Fruit fly (Drosophila melanogaster) whole organism, embryonic: ENCODE results near the gene tex.

Experiments used
- Abd-B ChIP-seq: fragments of 200-800 bp; sonication (Bioruptor generic); optimal IDR thresholded peaks from 2 replicates; lab custom pipeline; 2018; ENCODE audit warnings: missing biosample characterization, mild to moderate bottlenecking, missing genetic modification characterization, moderate library complexity
- Bdp1 ChIP-seq: fragments of 200-800 bp; sonication (Bioruptor generic); optimal IDR thresholded peaks from 3 replicates; lab custom pipeline; 2016; ENCODE audit warnings: missing biosample characterization, missing genetic modification characterization
- CG10274 ChIP-seq: fragments of 200-800 bp; sonication (Bioruptor generic); optimal IDR thresholded peaks from 3 replicates; lab custom pipeline; 2017; ENCODE audit warnings: missing biosample characterization, mild to moderate bottlenecking, missing genetic modification characterization
- CG11560 ChIP-seq: fragments of 200-800 bp; sonication (Bioruptor generic); IDR thresholded peaks from 3 replicates; pipeline ENCODE4 v1.3.6; 2022; ENCODE audit warnings: missing biosample characterization, missing genetic modification characterization
- CG12155 ChIP-seq: fragments of 200-800 bp; sonication (Bioruptor generic); optimal IDR thresholded peaks from 3 replicates; lab custom pipeline; 2016; ENCODE audit warnings: missing biosample characterization, missing genetic modification characterization
- CG12744 ChIP-seq: fragments of 200-800 bp; sonication (Bioruptor generic); optimal IDR thresholded peaks from 2 replicates; lab custom pipeline; 2016; ENCODE audit warnings: missing biosample characterization, missing genetic modification characterization
- CG13296 ChIP-seq: fragments of 200-800 bp; sonication (Bioruptor generic); optimal IDR thresholded peaks from 3 replicates; lab custom pipeline; 2018; ENCODE audit warnings: missing biosample characterization, mild to moderate bottlenecking, missing genetic modification characterization
- CG14860 ChIP-seq: fragments of 200-800 bp; sonication (Bioruptor generic); IDR thresholded peaks from 3 replicates; pipeline ENCODE4 v1.3.6; 2022; ENCODE audit warnings: missing biosample characterization, missing genetic modification characterization; ENCODE audit not compliant: partially characterized antibody
- CG1529 ChIP-seq: fragments of 200-800 bp; sonication (Bioruptor generic); optimal IDR thresholded peaks from 3 replicates; lab custom pipeline; 2018; ENCODE audit warnings: missing biosample characterization, missing genetic modification characterization
- CG17328 ChIP-seq: fragments of 200-800 bp; sonication (Bioruptor generic); IDR thresholded peaks from 2 replicates; pipeline ENCODE4 v1.3.6; 2022; ENCODE audit warnings: missing biosample characterization, missing genetic modification characterization
- CG17829 ChIP-seq: fragments of 200-800 bp; optimal IDR thresholded peaks from 2 replicates; lab custom pipeline; 2019; ENCODE audit warnings: missing biosample characterization, mild to moderate bottlenecking, missing genetic modification characterization, moderate library complexity
- CG18619 ChIP-seq: fragments of 200-800 bp; sonication (Bioruptor generic); optimal IDR thresholded peaks from 3 replicates; lab custom pipeline; 2017; ENCODE audit warnings: missing biosample characterization, mild to moderate bottlenecking, missing genetic modification characterization
- CG3163 ChIP-seq: fragments of 200-800 bp; sonication (Bioruptor generic); optimal IDR thresholded peaks from 3 replicates; lab custom pipeline; 2016; ENCODE audit warnings: missing biosample characterization, missing genetic modification characterization
- CG3838 ChIP-seq: fragments of 200-800 bp; sonication (Bioruptor generic); optimal IDR thresholded peaks from 3 replicates; lab custom pipeline; 2016; ENCODE audit warnings: missing biosample characterization, missing genetic modification characterization
- CG42726 ChIP-seq: fragments of 200-800 bp; sonication (Bioruptor generic); IDR thresholded peaks from 2 replicates; pipeline ENCODE4 v1.3.6; 2022; ENCODE audit warnings: missing biosample characterization, missing genetic modification characterization; ENCODE audit not compliant: partially characterized antibody
- CG4282 ChIP-seq: fragments of 200-800 bp; sonication (Bioruptor generic); optimal IDR thresholded peaks from 2 replicates; lab custom pipeline; 2016; ENCODE audit warnings: missing biosample characterization, missing genetic modification characterization
- CG5245 ChIP-seq: fragments of 200-800 bp; sonication (Bioruptor generic); optimal IDR thresholded peaks from 3 replicates; lab custom pipeline; 2016; ENCODE audit warnings: missing biosample characterization, missing genetic modification characterization
- CG6854 ChIP-seq: fragments of 200-800 bp; sonication (Bioruptor generic); optimal IDR thresholded peaks from 3 replicates; lab custom pipeline; 2017; ENCODE audit warnings: missing biosample characterization, mild to moderate bottlenecking, missing genetic modification characterization
- CG7271 ChIP-seq: fragments of 200-800 bp; sonication (Bioruptor generic); optimal IDR thresholded peaks from 2 replicates; lab custom pipeline; 2018; ENCODE audit warnings: missing biosample characterization, mild to moderate bottlenecking, missing genetic modification characterization, moderate library complexity
- CG7372 ChIP-seq: fragments of 200-800 bp; sonication (Bioruptor generic); IDR thresholded peaks from 2 replicates; pipeline ENCODE4 v1.3.6; 2022; ENCODE audit warnings: missing biosample characterization, missing genetic modification characterization
- CG7839 ChIP-seq: fragments of 200-800 bp; sonication (Bioruptor generic); optimal IDR thresholded peaks from 3 replicates; lab custom pipeline; 2018; ENCODE audit warnings: missing biosample characterization, mild to moderate bottlenecking, missing genetic modification characterization, moderate library complexity
- CG8388 ChIP-seq: fragments of 200-800 bp; sonication (Bioruptor generic); optimal IDR thresholded peaks from 2 replicates; lab custom pipeline; 2019; ENCODE audit warnings: missing biosample characterization, mild to moderate bottlenecking, missing genetic modification characterization, moderate library complexity
- CG9609 ChIP-seq: fragments of 200-800 bp; sonication (Bioruptor generic); optimal IDR thresholded peaks from 3 replicates; lab custom pipeline; 2016; ENCODE audit warnings: missing biosample characterization, missing genetic modification characterization
- D19A ChIP-seq: fragments of 200-800 bp; optimal IDR thresholded peaks from 3 replicates; lab custom pipeline; 2019; ENCODE audit warnings: missing biosample characterization, mild to moderate bottlenecking, missing genetic modification characterization, moderate library complexity
- Dbx ChIP-seq: fragments of 200-800 bp; sonication (Bioruptor generic); IDR thresholded peaks from 3 replicates; pipeline ENCODE4 v1.3.6; 2022; ENCODE audit warnings: missing biosample characterization, missing genetic modification characterization
- Dip3 ChIP-seq: fragments of 200-800 bp; sonication (Bioruptor generic); optimal IDR thresholded peaks from 3 replicates; lab custom pipeline; 2016; ENCODE audit warnings: missing biosample characterization, missing genetic modification characterization
- Doc3 ChIP-seq: fragments of 200-800 bp; sonication (Bioruptor generic); IDR thresholded peaks from 3 replicates; pipeline ENCODE4 v1.3.6; 2022; ENCODE audit warnings: missing biosample characterization, missing genetic modification characterization; ENCODE audit not compliant: partially characterized antibody
- HmgD ChIP-seq: fragments of 200-800 bp; sonication (Bioruptor generic); optimal IDR thresholded peaks from 3 replicates; lab custom pipeline; 2016; ENCODE audit warnings: missing biosample characterization, missing genetic modification characterization
- Hr78 ChIP-seq, 2 experiments: fragments of 200-800 bp in 1 of 2; fragments of >200 bp in 1 of 2; sonication (Bioruptor generic) in 1 of 2; optimal IDR thresholded peaks; 2 replicates each; lab custom pipeline; 2017 to 2019; ENCODE audit warnings: missing biosample characterization in 2 of 2, missing genetic modification characterization in 2 of 2, mild to moderate bottlenecking in 1 of 2, moderate library complexity in 1 of 2
- MBD-R2 ChIP-seq: fragments of 200-800 bp; sonication (Bioruptor generic); IDR thresholded peaks from 2 replicates; pipeline ENCODE4 v1.3.6; 2022; ENCODE audit warnings: missing biosample characterization, missing genetic modification characterization
- PHDP ChIP-seq: fragments of 200-800 bp; sonication (Bioruptor generic); optimal IDR thresholded peaks from 3 replicates; lab custom pipeline; 2018; ENCODE audit warnings: missing biosample characterization, mild to moderate bottlenecking, missing genetic modification characterization, moderate library complexity
- Rx ChIP-seq: fragments of 200-800 bp; sonication (Bioruptor generic); IDR thresholded peaks from 2 replicates; pipeline ENCODE4 v1.3.6; 2022; ENCODE audit warnings: missing biosample characterization, missing genetic modification characterization
- Sin3A ChIP-seq: fragments of >200 bp; optimal IDR thresholded peaks from 2 replicates; lab custom pipeline; 2018
- Trl ChIP-seq, 3 experiments: fragments of >200 bp in 2 of 3; fragments of 200-800 bp in 1 of 3; sonication (Bioruptor generic) in 1 of 3; optimal IDR thresholded peaks; 2 replicates in 1 of 3; 3 replicates in 2 of 3; lab custom pipeline; 2016 to 2017; ENCODE audit warnings: missing biosample characterization in 1 of 3, missing genetic modification characterization in 1 of 3
- ab ChIP-seq: fragments of 200-800 bp; sonication (Bioruptor generic); optimal IDR thresholded peaks from 2 replicates; lab custom pipeline; 2016; ENCODE audit warnings: missing biosample characterization, missing genetic modification characterization
- bbx ChIP-seq: fragments of 200-800 bp; sonication (Bioruptor generic); IDR thresholded peaks from 2 replicates; pipeline ENCODE4 v1.3.6; 2022; ENCODE audit warnings: missing biosample characterization, missing genetic modification characterization; ENCODE audit not compliant: partially characterized antibody
- croc ChIP-seq: fragments of 200-800 bp; sonication (Bioruptor generic); conservative IDR thresholded peaks from 3 replicates; pipeline ENCODE4 v1.3.6; 2022; ENCODE audit warnings: missing biosample characterization, missing genetic modification characterization
- danr ChIP-seq: fragments of 200-800 bp; sonication (Bioruptor generic); IDR thresholded peaks from 2 replicates; pipeline ENCODE4 v1.3.6; 2022; ENCODE audit warnings: missing biosample characterization, missing genetic modification characterization
- dati ChIP-seq: fragments of 200-800 bp; sonication (Bioruptor generic); IDR thresholded peaks from 2 replicates; pipeline ENCODE4 v1.3.6; 2022; ENCODE audit warnings: missing biosample characterization, missing genetic modification characterization
- hb ChIP-seq: fragments of 200-800 bp; sonication (Bioruptor generic); IDR thresholded peaks from 3 replicates; pipeline ENCODE4 v1.3.6; 2022; ENCODE audit warnings: missing biosample characterization, missing genetic modification characterization; ENCODE audit not compliant: partially characterized antibody
- hth ChIP-seq: fragments of >200 bp; optimal IDR thresholded peaks from 2 replicates; lab custom pipeline; 2017; ENCODE audit warnings: inconsistent platforms
- knrl ChIP-seq: fragments of 200-800 bp; sonication (Bioruptor generic); IDR thresholded peaks from 3 replicates; pipeline ENCODE4 v1.3.6; 2022; ENCODE audit warnings: missing biosample characterization, missing genetic modification characterization; ENCODE audit not compliant: partially characterized antibody
- lola ChIP-seq, 3 experiments: fragments of >200 bp in 2 of 3; fragments of 200-800 bp in 1 of 3; sonication (Bioruptor generic) in 1 of 3; optimal IDR thresholded peaks; 2 replicates each; lab custom pipeline; 2017 to 2019; ENCODE audit warnings: missing biosample characterization in 3 of 3, missing genetic modification characterization in 3 of 3, mild to moderate bottlenecking in 1 of 3, moderate library complexity in 1 of 3
- pita ChIP-seq: fragments of 200-800 bp; sonication (Bioruptor generic); optimal IDR thresholded peaks from 2 replicates; lab custom pipeline; 2017; ENCODE audit warnings: missing biosample characterization, mild to moderate bottlenecking, missing genetic modification characterization
- ranshi ChIP-seq: fragments of 200-800 bp; sonication (Bioruptor generic); IDR thresholded peaks from 2 replicates; pipeline ENCODE4 v1.3.6; 2022; ENCODE audit warnings: missing biosample characterization, missing genetic modification characterization
- salm ChIP-seq: fragments of 200-800 bp; sonication (Bioruptor generic); optimal IDR thresholded peaks from 2 replicates; lab custom pipeline; 2018; ENCODE audit warnings: missing biosample characterization, mild to moderate bottlenecking, missing genetic modification characterization
- seq ChIP-seq: fragments of 200-800 bp; sonication (Bioruptor generic); IDR thresholded peaks from 2 replicates; pipeline ENCODE4 v1.3.6; 2022; ENCODE audit warnings: missing biosample characterization, missing genetic modification characterization
- sna ChIP-seq: fragments of 200-800 bp; sonication (Bioruptor generic); IDR thresholded peaks from 2 replicates; pipeline ENCODE4 v1.3.6; 2022; ENCODE audit warnings: missing biosample characterization, missing genetic modification characterization; ENCODE audit not compliant: partially characterized antibody
- sob ChIP-seq: fragments of 200-800 bp; sonication (Bioruptor generic); IDR thresholded peaks from 2 replicates; pipeline ENCODE4 v1.3.6; 2022; ENCODE audit warnings: missing biosample characterization, missing genetic modification characterization
- tin ChIP-seq: fragments of 200-800 bp; sonication (Bioruptor generic); optimal IDR thresholded peaks from 3 replicates; lab custom pipeline; 2016; ENCODE audit warnings: missing biosample characterization, missing genetic modification characterization
- tio ChIP-seq: fragments of 200-800 bp; sonication (Bioruptor generic); optimal IDR thresholded peaks from 2 replicates; lab custom pipeline; 2017; ENCODE audit warnings: missing biosample characterization, missing genetic modification characterization, inconsistent platforms

tex gene

DNA sequence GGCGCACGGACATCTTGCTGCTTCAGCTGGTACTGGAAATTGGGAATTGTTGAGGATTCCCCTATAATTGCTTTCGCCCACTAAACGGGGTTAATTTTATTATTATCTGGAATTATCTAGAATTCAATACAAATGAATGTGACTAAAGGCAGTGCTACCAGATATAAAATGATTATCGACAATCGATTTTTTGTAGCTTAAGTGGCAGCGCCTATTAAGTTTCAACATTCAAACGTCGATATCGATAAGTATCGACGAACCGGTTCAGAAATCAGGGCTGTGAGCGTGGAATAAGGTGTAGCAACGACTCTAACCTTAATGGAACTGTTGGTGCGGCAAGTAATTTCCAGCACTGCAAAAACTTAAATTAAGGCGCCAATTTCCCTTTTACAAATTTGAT, 3.3 kb downstream of the tex start, which contains the start of gene Sgt1 (continued):
- TF ChIP-seq Doc3 (GFP tag; lab: Robert Waterston, UW) (peak; percentile 68; the same call in 2 of the 3 replicates), Sin3A (lab: Kevin White, UChicago) (peak; percentile 67), bbx (GFP tag; lab: Robert Waterston, UW) (peak; percentile 92), CG4282 (GFP tag; lab: Kevin White, UChicago) (peak; percentile 14), CG11560 (tag; lab: Robert Waterston, UW) (peak; percentile 60; the same call in 2 of the 3 replicates), lola (GFP tag; optimal IDR thresholded peaks at IDR 0.05; lab: Kevin White, UChicago) (no peak), CG7839 (peak; percentile 33), ab (GFP tag; lab: Kevin White, UChicago) (peak; percentile 10), CG12744 (GFP tag; lab: Kevin White, UChicago) (peak; percentile 11), hb (GFP tag; lab: Robert Waterston, UW) (peak; percentile 80), sob (GFP tag; lab: Robert Waterston, UW) (peak; percentile 68), CG13296 (GFP tag; lab: Kevin White, UChicago) (no peak), CG7372 (GFP tag; lab: Robert Waterston, UW) (no peak), HmgD (GFP tag; lab: Kevin White, UChicago) (peak; percentile 81), tio (GFP tag; lab: Kevin White, UChicago) (no peak), Abd-B (GFP tag; lab: Kevin White, UChicago) (no peak), Hr78 (GFP tag; optimal IDR thresholded peaks at IDR 0.05; lab: Kevin White, UChicago) (no peak), Trl (optimal IDR thresholded peaks at IDR 0.05; lab: Kevin White, UChicago) (no peak), Trl (GFP tag; optimal IDR thresholded peaks at IDR 0.05; lab: Kevin White, UChicago) (peak; percentile 63), CG8388 (GFP tag; lab: Kevin White, UChicago) (no peak), Bdp1 (GFP tag; lab: Kevin White, UChicago) (no peak), croc (GFP tag; lab: Robert Waterston, UW) (no peak), salm (tag; lab: Kevin White, UChicago) (no peak), PHDP (tag; lab: Kevin White, UChicago) (peak; percentile 6), MBD-R2 (GFP tag; lab: Robert Waterston, UW) (peak; percentile 54), CG1529 (GFP tag; lab: Kevin White, UChicago) (no peak), ranshi (GFP tag; lab: Robert Waterston, UW) (no peak), Dip3 (GFP tag; lab: Kevin White, UChicago) (peak; percentile 23), CG3838 (no peak), CG10274 (GFP tag; lab: Kevin White, UChicago) (no peak), CG17328 (no peak), knrl (GFP tag; lab: Robert Waterston, UW) (peak; percentile 74), danr (no peak), CG3163 (GFP tag; lab: Kevin White, UChicago) (no peak), seq (GFP tag; lab: Robert Waterston, UW) (no peak), D19A (tag; lab: Kevin White, UChicago) (no peak), pita (GFP tag; lab: Kevin White, UChicago) (peak; percentile 85), tin (GFP tag; lab: Kevin White, UChicago) (peak; percentile 23), CG5245 (peak; percentile 44), CG12155 (GFP tag; lab: Kevin White, UChicago) (peak; percentile 44), CG17829 (tag; lab: Kevin White, UChicago) (peak; percentile 63), CG14860 (GFP tag; lab: Robert Waterston, UW) (peak; percentile 84), CG7271 (tag; lab: Kevin White, UChicago) (no peak), CG18619 (peak; percentile 22), hth (lab: Kevin White, UChicago) (no peak), sna (GFP tag; lab: Robert Waterston, UW) (peak; percentile 81), Dbx (GFP tag; lab: Robert Waterston, UW) (0 out of 3 replicates have a peak, but pooled peaks have one; percentile 29), CG42726 (peak; percentile 71), Rx (GFP tag; lab: Robert Waterston, UW) (no peak), CG6854 (GFP tag; lab: Kevin White, UChicago) (no peak), CG9609 (GFP tag; lab: Kevin White, UChicago) (peak; percentile 59), dati (GFP tag; lab: Robert Waterston, UW) (no peak)
